Worm (Caenorhabditis elegans) whole organism, L3 larva: Measurements from ENCODE around the gene F55C10.4.

Experiments
- ceh-82 ChIP-seq: fragments of 150-350 bp; optimal IDR thresholded peaks from 2 replicates; lab custom pipeline; 2014; ENCODE audit warnings: missing biosample characterization, missing genetic modification characterization
- egl-27 ChIP-seq: sonication (generic microtip); optimal IDR thresholded peaks from 4 replicates; lab custom pipeline; 2017; ENCODE audit warnings: missing biosample characterization, missing genetic modification reagents, missing genetic modification characterization
- elt-1 ChIP-seq: fragments of 150-350 bp; optimal IDR thresholded peaks from 2 replicates; lab custom pipeline; 2014; ENCODE audit warnings: missing biosample characterization, missing genetic modification characterization
- fos-1 ChIP-seq: fragments of 150-350 bp; optimal IDR thresholded peaks from 2 replicates; lab custom pipeline; 2014; ENCODE audit warnings: missing biosample characterization, missing genetic modification characterization
- mdl-1 ChIP-seq: fragments of 150-350 bp; optimal IDR thresholded peaks from 2 replicates; lab custom pipeline; 2014; ENCODE audit warnings: missing biosample characterization, missing genetic modification characterization
- nhr-12 ChIP-seq: fragments of 150-350 bp; optimal IDR thresholded peaks from 2 replicates; lab custom pipeline; 2014; ENCODE audit warnings: missing biosample characterization, missing genetic modification characterization
- nhr-23 ChIP-seq: fragments of 150-350 bp; optimal IDR thresholded peaks from 2 replicates; lab custom pipeline; 2014; ENCODE audit warnings: missing biosample characterization, missing genetic modification reagents, missing genetic modification characterization
- nhr-76 ChIP-seq: fragments of 150-350 bp; sonication (generic microtip); optimal IDR thresholded peaks from 5 replicates; lab custom pipeline; 2014; ENCODE audit warnings: missing biosample characterization, missing genetic modification characterization
- skn-1 ChIP-seq: fragments of 150-350 bp; optimal IDR thresholded peaks from 2 replicates; lab custom pipeline; 2014; ENCODE audit warnings: missing biosample characterization, missing genetic modification characterization
- tbx-2 ChIP-seq: sonication (generic microtip); optimal IDR thresholded peaks from 2 replicates; lab custom pipeline; 2016; ENCODE audit warnings: mild to moderate bottlenecking, missing genetic modification characterization, missing compliant biosample characterization
- unc-39 ChIP-seq: sonication (generic microtip); optimal IDR thresholded peaks from 4 replicates; lab custom pipeline; 2017; ENCODE audit warnings: missing biosample characterization, missing genetic modification characterization
- ztf-4 ChIP-seq: fragments of 150-350 bp; optimal IDR thresholded peaks from 2 replicates; lab custom pipeline; 2014; ENCODE audit warnings: missing biosample characterization, missing genetic modification characterization

ce11 chrV:11389776-11390175 is 3.2 kb downstream of the F55C10.4 start, which contains the start of gene col-155:
- TF ChIP-seq elt-1 (tag; lab: Kevin White, UChicago) (no peak), unc-39 (tag; lab: Kevin White, UChicago) (no peak), ztf-4 (tag; lab: Kevin White, UChicago) (no peak), tbx-2 (no peak), nhr-23 (no peak), mdl-1 (no peak), egl-27 (tag; lab: Kevin White, UChicago) (no peak), skn-1 (tag; lab: Kevin White, UChicago) (no peak), fos-1 (tag; lab: Kevin White, UChicago) (no peak), nhr-76 (tag; lab: Kevin White, UChicago) (no peak), nhr-12 (no peak), ceh-82 (no peak)
